Worm (Caenorhabditis elegans) whole organism, late embryonic: ENCODE data around the gene acs-6.

Source experiments
- C08G9.2 ChIP-seq: sonication (generic microtip); optimal IDR thresholded peaks from 2 replicates; lab custom pipeline; 2016; ENCODE audit warnings: mild to moderate bottlenecking, missing genetic modification characterization, moderate library complexity, missing compliant biosample characterization
- ama-1 ChIP-seq: fragments of 150-350 bp; optimal IDR thresholded peaks from 2 replicates; lab custom pipeline; 2014
- ceh-18 ChIP-seq: sonication (generic microtip); optimal IDR thresholded peaks from 2 replicates; lab custom pipeline; 2016; ENCODE audit warnings: missing genetic modification characterization, missing compliant biosample characterization
- ceh-19 ChIP-seq: fragments of 200-800 bp; sonication (Bioruptor generic); optimal IDR thresholded peaks from 2 replicates; lab custom pipeline; 2018; ENCODE audit warnings: mild to moderate bottlenecking, missing genetic modification characterization, missing compliant biosample characterization
- ceh-2 ChIP-seq: sonication (generic microtip); optimal IDR thresholded peaks from 2 replicates; lab custom pipeline; 2016; ENCODE audit warnings: missing genotype, missing genetic modification characterization, missing compliant biosample characterization
- ceh-31 ChIP-seq: sonication (generic microtip); optimal IDR thresholded peaks from 2 replicates; lab custom pipeline; 2016; ENCODE audit warnings: missing genetic modification characterization, missing compliant biosample characterization
- ceh-34 ChIP-seq: sonication (generic microtip); optimal IDR thresholded peaks from 2 replicates; lab custom pipeline; 2016; ENCODE audit warnings: mild to moderate bottlenecking, missing genetic modification characterization, missing compliant biosample characterization
- ceh-45 ChIP-seq: fragments of 200-800 bp; sonication (Bioruptor generic); IDR thresholded peaks from 2 replicates; pipeline ENCODE4 v1.3.6; 2022; ENCODE audit warnings: missing genetic modification reagents, missing genetic modification characterization, missing compliant biosample characterization
- ceh-6 ChIP-seq: fragments of 200-800 bp; sonication (Bioruptor generic); optimal IDR thresholded peaks from 2 replicates; lab custom pipeline; 2018; ENCODE audit warnings: mild to moderate bottlenecking, missing genetic modification characterization, missing compliant biosample characterization
- ceh-9 ChIP-seq: sonication (generic microtip); optimal IDR thresholded peaks from 2 replicates; lab custom pipeline; 2016; ENCODE audit warnings: mild to moderate bottlenecking, missing genetic modification characterization, inconsistent platforms, missing compliant biosample characterization
- che-1 ChIP-seq: sonication (generic microtip); optimal IDR thresholded peaks from 2 replicates; lab custom pipeline; 2016; ENCODE audit warnings: mild to moderate bottlenecking, missing genetic modification characterization, missing compliant biosample characterization
- dve-1 ChIP-seq: sonication (generic microtip); optimal IDR thresholded peaks from 2 replicates; lab custom pipeline; 2017; ENCODE audit warnings: antibody characterized with exemption, mild to moderate bottlenecking, missing genetic modification characterization, missing compliant biosample characterization
- elt-2 ChIP-seq: sonication (generic microtip); optimal IDR thresholded peaks from 2 replicates; lab custom pipeline; 2016; ENCODE audit warnings: missing genetic modification reagents, missing genetic modification characterization, missing compliant biosample characterization
- ets-4 ChIP-seq: sonication (generic microtip); optimal IDR thresholded peaks from 2 replicates; lab custom pipeline; 2016; ENCODE audit warnings: missing genetic modification characterization, missing compliant biosample characterization
- hlh-6 ChIP-seq: sonication (generic microtip); optimal IDR thresholded peaks from 2 replicates; lab custom pipeline; 2016; ENCODE audit warnings: missing genotype, missing genetic modification characterization, missing compliant biosample characterization
- hlh-8 ChIP-seq: sonication (generic microtip); optimal IDR thresholded peaks from 2 replicates; lab custom pipeline; 2016; ENCODE audit warnings: missing genotype, missing genetic modification characterization, missing compliant biosample characterization
- mec-3 ChIP-seq: sonication (generic microtip); optimal IDR thresholded peaks from 2 replicates; lab custom pipeline; 2016; ENCODE audit warnings: borderline replicate concordance, missing genetic modification characterization, missing compliant biosample characterization
- nfya-1 ChIP-seq: sonication (generic microtip); optimal IDR thresholded peaks from 2 replicates; lab custom pipeline; 2017; ENCODE audit warnings: missing genetic modification characterization, mild to moderate bottlenecking, missing compliant biosample characterization, antibody characterized with exemption, moderate library complexity
- nhr-11 ChIP-seq: fragments of 150-350 bp; optimal IDR thresholded peaks from 2 replicates; lab custom pipeline; 2014; ENCODE audit warnings: missing biosample characterization, missing genetic modification characterization
- nhr-232 ChIP-seq: sonication (generic microtip); optimal IDR thresholded peaks from 2 replicates; lab custom pipeline; 2016; ENCODE audit warnings: missing genetic modification characterization, missing compliant biosample characterization
- odd-2 ChIP-seq: sonication (generic microtip); optimal IDR thresholded peaks from 2 replicates; lab custom pipeline; 2017; ENCODE audit warnings: antibody characterized with exemption, mild to moderate bottlenecking, missing genetic modification characterization, missing compliant biosample characterization
- pat-9 ChIP-seq: fragments of 200-800 bp; sonication (Bioruptor generic); optimal IDR thresholded peaks from 2 replicates; lab custom pipeline; 2018; ENCODE audit warnings: mild to moderate bottlenecking, missing genetic modification characterization, moderate library complexity, missing compliant biosample characterization
- pax-1 ChIP-seq: fragments of 150-350 bp; optimal IDR thresholded peaks from 2 replicates; lab custom pipeline; 2014; ENCODE audit warnings: missing biosample characterization, missing genetic modification characterization
- pha-2 ChIP-seq: sonication (generic microtip); optimal IDR thresholded peaks from 2 replicates; lab custom pipeline; 2017; ENCODE audit warnings: mild to moderate bottlenecking, missing genetic modification characterization, missing compliant biosample characterization
- pha-4 ChIP-seq: fragments of 150-350 bp; optimal IDR thresholded peaks from 2 replicates; lab custom pipeline; 2018; ENCODE audit warnings: missing biosample characterization, missing genetic modification reagents, missing genetic modification characterization
- ref-2 ChIP-seq: sonication (generic microtip); optimal IDR thresholded peaks from 2 replicates; lab custom pipeline; 2016; ENCODE audit warnings: missing genetic modification characterization, missing compliant biosample characterization
- rnt-1 ChIP-seq: sonication (generic microtip); optimal IDR thresholded peaks from 2 replicates; lab custom pipeline; 2016; ENCODE audit warnings: missing genetic modification characterization, missing compliant biosample characterization
- sdc-2 ChIP-seq: sonication (generic microtip); optimal IDR thresholded peaks from 2 replicates; lab custom pipeline; 2016; ENCODE audit warnings: missing genotype, missing genetic modification characterization, missing compliant biosample characterization
- sox-4 ChIP-seq: sonication (generic microtip); optimal IDR thresholded peaks from 2 replicates; lab custom pipeline; 2017; ENCODE audit warnings: mild to moderate bottlenecking, missing genetic modification characterization, inconsistent platforms, missing compliant biosample characterization
- tbx-2 ChIP-seq: sonication (generic microtip); optimal IDR thresholded peaks from 2 replicates; lab custom pipeline; 2016; ENCODE audit warnings: missing genetic modification characterization, missing compliant biosample characterization
- unc-42 ChIP-seq: sonication (generic microtip); optimal IDR thresholded peaks from 2 replicates; lab custom pipeline; 2016; ENCODE audit warnings: missing genotype, missing genetic modification characterization, missing compliant biosample characterization
- unc-55 ChIP-seq: sonication (generic microtip); optimal IDR thresholded peaks from 2 replicates; lab custom pipeline; 2017; ENCODE audit warnings: missing biosample characterization, missing genetic modification reagents, missing genetic modification characterization
- unc-86 ChIP-seq: sonication (generic microtip); optimal IDR thresholded peaks from 2 replicates; lab custom pipeline; 2016; ENCODE audit warnings: missing genetic modification characterization, missing compliant biosample characterization
- zip-5 ChIP-seq: sonication (generic microtip); optimal IDR thresholded peaks from 2 replicates; lab custom pipeline; 2016; ENCODE audit warnings: missing genetic modification characterization, missing compliant biosample characterization
- ztf-16 ChIP-seq: sonication (generic microtip); optimal IDR thresholded peaks from 2 replicates; lab custom pipeline; 2017; ENCODE audit warnings: missing genetic modification characterization, missing compliant biosample characterization

The acs-6 gene

ce11 chrII:7103111-7103510 is 41.3 kb downstream of the acs-6 start:
- TF ChIP-seq hlh-6 (tag; lab: Kevin White, UChicago), result no peak
- no peak for TF ChIP-seq ceh-2 (tag; lab: Kevin White, UChicago)
- no peak for TF ChIP-seq unc-86
- TF ChIP-seq unc-42 (tag; lab: Kevin White, UChicago), result no peak
- TF ChIP-seq ceh-45 (GFP tag; lab: Robert Waterston, UW), result no peak

ce11 chrII:7104794-7105613 is 43.2 kb downstream of the acs-6 start, which contains the start of the genes farl-11 and rpl-33:
Gene farl-11 (minus strand): TSS chrII:7105035.
Gene rpl-33 (plus strand): TSS chrII:7105563.
- TF ChIP-seq ceh-19 (GFP tag; lab: Kevin White, UChicago) (no peak), ceh-31 (tag; lab: Kevin White, UChicago) (peak; percentile 80), dve-1 (tag; lab: Kevin White, UChicago) (peak; percentile 50), unc-55 (GFP tag; lab: Kevin White, UChicago) (peak; percentile 38), ztf-16 (tag; lab: Kevin White, UChicago) (no peak), ets-4 (peak; percentile 39), elt-2 (peak; percentile 42), ceh-34 (tag; lab: Kevin White, UChicago) (peak; percentile 23), rnt-1 (peak; percentile 19), tbx-2 (tag; lab: Kevin White, UChicago) (peak; percentile 52), pax-1 (tag; lab: Kevin White, UChicago) (peak; percentile 19), C08G9.2 (tag; lab: Kevin White, UChicago) (no peak), unc-42 (tag; lab: Kevin White, UChicago) (peak; percentile 6), ceh-6 (GFP tag; lab: Kevin White, UChicago) (no peak), ceh-18 (peak; percentile 54), hlh-6 (tag; lab: Kevin White, UChicago) (no peak), nfya-1 (tag; lab: Kevin White, UChicago) (peak; percentile 73), ref-2 (tag; lab: Kevin White, UChicago) (peak; percentile 29), mec-3 (tag; lab: Kevin White, UChicago) (no peak), ceh-9 (tag; lab: Kevin White, UChicago) (no peak)
- TF ChIP-seq, all 69 proteins: peak for 13

- TF ChIP-seq unc-55 (GFP tag; lab: Kevin White, UChicago) (no peak), ref-2 (tag; lab: Kevin White, UChicago) (no peak), nhr-11 (tag; lab: Kevin White, UChicago) (no peak), odd-2 (tag; lab: Kevin White, UChicago) (no peak), sdc-2 (no peak), sox-4 (no peak), ama-1 (lab: Kevin White, UChicago) (no peak), C08G9.2 (tag; lab: Kevin White, UChicago) (no peak), che-1 (tag; lab: Kevin White, UChicago) (no peak), pat-9 (tag; lab: Kevin White, UChicago) (no peak)
Observed at ce11 chrII:7106313-7106712, 44.5 kb downstream of the acs-6 start.

ce11 chrII:7109956-7110355 is 48.1 kb downstream of the acs-6 start, which contains the start of gene F10E7.9:
Gene F10E7.9 (minus strand): TSS chrII:7110056.
- TF ChIP-seq pha-4 (tag; lab: Kevin White, UChicago), result no peak
- no peak for TF ChIP-seq ama-1 (lab: Kevin White, UChicago)
- no peak for TF ChIP-seq pha-2 (tag; lab: Kevin White, UChicago)
- no peak for TF ChIP-seq nhr-11 (tag; lab: Kevin White, UChicago)
- TF ChIP-seq zip-5, result no peak
- no peak for TF ChIP-seq nhr-232 (tag; lab: Kevin White, UChicago)
- TF ChIP-seq hlh-8 (tag; lab: Kevin White, UChicago), result no peak
- no peak for TF ChIP-seq rnt-1
- no peak for TF ChIP-seq ceh-2 (tag; lab: Kevin White, UChicago)
